Worm (Caenorhabditis elegans): ENCODE results near the gene C06E2.2.

ce11 chrX:8853524-8853923 is 25.9 kb upstream of the C06E2.2 start, which contains the start of gene sprp-4:
- TF ChIP-seq elt-3 (tag; optimal IDR thresholded peaks at IDR 0.05) (no peak), ztf-11 (tag; optimal IDR thresholded peaks at IDR 0.05) (no peak), nhr-28 (tag; optimal IDR thresholded peaks at IDR 0.05) (no peak), nhr-76 (tag; optimal IDR thresholded peaks at IDR 0.05) (no peak), nhr-12 (tag; optimal IDR thresholded peaks at IDR 0.05) (no peak)
